Fruit fly (Drosophila melanogaster) whole organism, embryonic: ENCODE measurements around the gene Ndfip.

Experiments
- ATbp ChIP-seq: fragments of 200-800 bp; sonication (Bioruptor generic); optimal IDR thresholded peaks from 2 replicates; lab custom pipeline; 2017; ENCODE audit warnings: missing biosample characterization, mild to moderate bottlenecking, missing genetic modification characterization, missing genetic modification reagents
- B-H1 ChIP-seq: fragments of 200-800 bp; sonication (Bioruptor generic); IDR thresholded peaks from 3 replicates; pipeline ENCODE4 v1.3.6; 2022; ENCODE audit warnings: missing biosample characterization, missing genetic modification characterization
- C15 ChIP-seq: fragments of 200-800 bp; sonication (Bioruptor generic); IDR thresholded peaks from 3 replicates; pipeline ENCODE4 v1.3.6; 2022; ENCODE audit warnings: missing biosample characterization, missing genetic modification characterization
- CG10267 ChIP-seq: fragments of 200-800 bp; sonication (Bioruptor generic); optimal IDR thresholded peaks from 2 replicates; lab custom pipeline; 2018; ENCODE audit warnings: missing biosample characterization, mild to moderate bottlenecking, missing genetic modification characterization, moderate library complexity
- CG10366 ChIP-seq: fragments of 200-800 bp; sonication (Bioruptor generic); IDR thresholded peaks from 2 replicates; pipeline ENCODE4 v1.3.6; 2022; ENCODE audit warnings: missing biosample characterization, missing genetic modification characterization
- CG11398 ChIP-seq: fragments of 200-800 bp; sonication (Bioruptor generic); optimal IDR thresholded peaks from 2 replicates; lab custom pipeline; 2016; ENCODE audit warnings: missing biosample characterization, missing genetic modification characterization
- CG1647 ChIP-seq: fragments of 200-800 bp; sonication (Bioruptor generic); optimal IDR thresholded peaks from 3 replicates; lab custom pipeline; 2016; ENCODE audit warnings: missing biosample characterization, missing genetic modification characterization
- CG16779 ChIP-seq: fragments of 200-800 bp; sonication (Bioruptor generic); IDR thresholded peaks from 2 replicates; pipeline ENCODE4 v1.3.6; 2022; ENCODE audit warnings: missing biosample characterization, missing genetic modification characterization
- CG16863 ChIP-seq: fragments of 200-800 bp; sonication (Bioruptor generic); optimal IDR thresholded peaks from 3 replicates; lab custom pipeline; 2016; ENCODE audit warnings: missing biosample characterization, missing genetic modification characterization
- CG2199 ChIP-seq: fragments of 200-800 bp; sonication (Bioruptor generic); IDR thresholded peaks from 3 replicates; pipeline ENCODE4 v1.3.6; 2022; ENCODE audit warnings: missing biosample characterization, missing genetic modification characterization
- CG2678 ChIP-seq: fragments of 200-800 bp; sonication (Bioruptor generic); optimal IDR thresholded peaks from 3 replicates; lab custom pipeline; 2019; ENCODE audit warnings: missing biosample characterization, mild to moderate bottlenecking, missing genetic modification characterization, moderate library complexity
- CG6175 ChIP-seq: fragments of 200-800 bp; sonication (Bioruptor generic); IDR thresholded peaks from 3 replicates; pipeline ENCODE4 v1.3.6; 2022; ENCODE audit warnings: missing biosample characterization, missing genetic modification characterization
- CG6683 ChIP-seq: fragments of 200-800 bp; sonication (Bioruptor generic); optimal IDR thresholded peaks from 2 replicates; lab custom pipeline; 2017; ENCODE audit warnings: missing biosample characterization, mild to moderate bottlenecking, missing genetic modification characterization, missing genetic modification reagents
- CG7271 ChIP-seq: fragments of 200-800 bp; sonication (Bioruptor generic); optimal IDR thresholded peaks from 2 replicates; lab custom pipeline; 2018; ENCODE audit warnings: missing biosample characterization, mild to moderate bottlenecking, missing genetic modification characterization, moderate library complexity
- CG7839 ChIP-seq: fragments of 200-800 bp; sonication (Bioruptor generic); optimal IDR thresholded peaks from 3 replicates; lab custom pipeline; 2018; ENCODE audit warnings: missing biosample characterization, mild to moderate bottlenecking, missing genetic modification characterization, moderate library complexity
- CG8359 ChIP-seq: fragments of 200-800 bp; sonication (Bioruptor generic); optimal IDR thresholded peaks from 2 replicates; lab custom pipeline; 2017; ENCODE audit warnings: missing biosample characterization, mild to moderate bottlenecking, missing genetic modification characterization, borderline replicate concordance
- CG8944 ChIP-seq: fragments of 200-800 bp; sonication (Bioruptor generic); optimal IDR thresholded peaks from 3 replicates; lab custom pipeline; 2016; ENCODE audit warnings: missing biosample characterization, missing genetic modification characterization
- D ChIP-seq, 2 experiments: fragments of 200-800 bp in 1 of 2; fragments of >200 bp in 1 of 2; sonication (Bioruptor generic) in 1 of 2; optimal IDR thresholded peaks; 2 replicates in 1 of 2; 3 replicates in 1 of 2; lab custom pipeline; 2017; ENCODE audit warnings: mild to moderate bottlenecking in 1 of 2, missing biosample characterization in 1 of 2, missing genetic modification characterization in 1 of 2, missing genetic modification reagents in 1 of 2
- Dip3 ChIP-seq: fragments of 200-800 bp; sonication (Bioruptor generic); optimal IDR thresholded peaks from 3 replicates; lab custom pipeline; 2016; ENCODE audit warnings: missing biosample characterization, missing genetic modification characterization
- Doc2 ChIP-seq: fragments of 200-800 bp; sonication (Bioruptor generic); IDR thresholded peaks from 2 replicates; pipeline ENCODE4 v1.3.6; 2022; ENCODE audit warnings: missing biosample characterization, missing genetic modification characterization
- Dp ChIP-seq: fragments of 200-800 bp; sonication (Bioruptor generic); optimal IDR thresholded peaks from 2 replicates; lab custom pipeline; 2018; ENCODE audit warnings: missing biosample characterization, mild to moderate bottlenecking, missing genetic modification characterization, moderate library complexity
- Drgx ChIP-seq: fragments of 200-800 bp; sonication (Bioruptor generic); IDR thresholded peaks from 2 replicates; pipeline ENCODE4 v1.3.6; 2022; ENCODE audit warnings: missing biosample characterization, missing genetic modification characterization
- H15 ChIP-seq: fragments of 200-800 bp; sonication (Bioruptor generic); IDR thresholded peaks from 3 replicates; pipeline ENCODE4 v1.3.6; 2022; ENCODE audit warnings: missing biosample characterization, missing genetic modification characterization
- HLH3B ChIP-seq: fragments of 200-800 bp; sonication (Bioruptor generic); IDR thresholded peaks from 2 replicates; pipeline ENCODE4 v1.3.6; 2022; ENCODE audit warnings: missing biosample characterization, missing genetic modification characterization
- HLH4C ChIP-seq: fragments of 200-800 bp; sonication (Bioruptor generic); IDR thresholded peaks from 3 replicates; pipeline ENCODE4 v1.3.6; 2022; ENCODE audit warnings: missing biosample characterization, missing genetic modification characterization; ENCODE audit not compliant: partially characterized antibody
- Hr3 ChIP-seq: fragments of 200-800 bp; sonication (Bioruptor generic); optimal IDR thresholded peaks from 3 replicates; lab custom pipeline; 2016; ENCODE audit warnings: missing biosample characterization, missing genetic modification characterization
- Hr39 ChIP-seq: fragments of >200 bp; optimal IDR thresholded peaks from 2 replicates; lab custom pipeline; 2017
- NfI ChIP-seq: fragments of 200-800 bp; sonication (Bioruptor generic); optimal IDR thresholded peaks from 3 replicates; lab custom pipeline; 2018; ENCODE audit warnings: missing biosample characterization, mild to moderate bottlenecking, missing genetic modification characterization, moderate library complexity
- Poxn ChIP-seq: fragments of 200-800 bp; sonication (Bioruptor generic); IDR thresholded peaks from 2 replicates; pipeline ENCODE4 v1.3.6; 2022; ENCODE audit warnings: missing biosample characterization, missing genetic modification characterization
- Scr ChIP-seq: fragments of 200-800 bp; sonication (Bioruptor generic); IDR thresholded peaks from 2 replicates; pipeline ENCODE4 v1.3.6; 2022; ENCODE audit warnings: missing biosample characterization, missing genetic modification characterization; ENCODE audit not compliant: partially characterized antibody
- aop ChIP-seq: fragments of 200-800 bp; sonication (Bioruptor generic); IDR thresholded peaks from 2 replicates; pipeline ENCODE4 v1.3.6; 2022; ENCODE audit warnings: missing biosample characterization, missing genetic modification characterization
- ap ChIP-seq: fragments of 200-800 bp; sonication (Bioruptor generic); IDR thresholded peaks from 2 replicates; pipeline ENCODE4 v1.3.6; 2022; ENCODE audit warnings: missing biosample characterization, missing genetic modification characterization
- ara ChIP-seq: fragments of 200-800 bp; sonication (Bioruptor generic); IDR thresholded peaks from 2 replicates; pipeline ENCODE4 v1.3.6; 2022; ENCODE audit warnings: missing biosample characterization, missing genetic modification characterization
- bowl ChIP-seq: fragments of 200-800 bp; sonication (Bioruptor generic); IDR thresholded peaks from 2 replicates; pipeline ENCODE4 v1.3.6; 2022; ENCODE audit warnings: missing biosample characterization, missing genetic modification characterization
- cas ChIP-seq: fragments of 200-800 bp; sonication (Bioruptor generic); IDR thresholded peaks from 2 replicates; pipeline ENCODE4 v1.3.6; 2022; ENCODE audit warnings: missing biosample characterization, missing genetic modification characterization
- cwo ChIP-seq: fragments of 200-800 bp; sonication (Bioruptor generic); optimal IDR thresholded peaks from 3 replicates; lab custom pipeline; 2017; ENCODE audit warnings: missing biosample characterization, missing genetic modification characterization, mild to moderate bottlenecking, moderate library complexity, missing genetic modification reagents
- danr ChIP-seq: fragments of 200-800 bp; sonication (Bioruptor generic); IDR thresholded peaks from 2 replicates; pipeline ENCODE4 v1.3.6; 2022; ENCODE audit warnings: missing biosample characterization, missing genetic modification characterization
- dm ChIP-seq: fragments of 200-800 bp; sonication (Bioruptor generic); optimal IDR thresholded peaks from 3 replicates; lab custom pipeline; 2016; ENCODE audit warnings: missing biosample characterization, missing genetic modification characterization
- emc ChIP-seq: fragments of 200-800 bp; sonication (Bioruptor generic); optimal IDR thresholded peaks from 2 replicates; lab custom pipeline; 2016; ENCODE audit warnings: missing biosample characterization, missing genetic modification characterization
- grn ChIP-seq: fragments of 200-800 bp; sonication (Bioruptor generic); optimal IDR thresholded peaks from 3 replicates; lab custom pipeline; 2017; ENCODE audit warnings: missing biosample characterization, missing genetic modification characterization
- gsb ChIP-seq: fragments of 200-800 bp; sonication (Bioruptor generic); IDR thresholded peaks from 2 replicates; pipeline ENCODE4 v1.3.6; 2022; ENCODE audit warnings: missing biosample characterization, missing genetic modification characterization
- mld ChIP-seq: fragments of 200-800 bp; sonication (Bioruptor generic); IDR thresholded peaks from 3 replicates; pipeline ENCODE4 v1.3.6; 2022; ENCODE audit warnings: missing biosample characterization, missing genetic modification characterization; ENCODE audit not compliant: partially characterized antibody
- nom ChIP-seq: fragments of 200-800 bp; sonication (Bioruptor generic); optimal IDR thresholded peaks from 2 replicates; lab custom pipeline; 2017; ENCODE audit warnings: missing biosample characterization, missing genetic modification characterization, mild to moderate bottlenecking, moderate library complexity, missing genetic modification reagents
- odd ChIP-seq: fragments of 200-800 bp; sonication (Bioruptor generic); optimal IDR thresholded peaks from 2 replicates; lab custom pipeline; 2017; ENCODE audit warnings: missing biosample characterization, mild to moderate bottlenecking, missing genetic modification characterization
- org-1 ChIP-seq: fragments of 200-800 bp; sonication (Bioruptor generic); optimal IDR thresholded peaks from 2 replicates; lab custom pipeline; 2017; ENCODE audit warnings: missing biosample characterization, missing genetic modification characterization
- sd ChIP-seq: fragments of 200-800 bp; sonication (Bioruptor generic); optimal IDR thresholded peaks from 3 replicates; lab custom pipeline; 2018; ENCODE audit warnings: missing biosample characterization, mild to moderate bottlenecking, missing genetic modification characterization, moderate library complexity
- sens-2 ChIP-seq: fragments of 200-800 bp; sonication (Bioruptor generic); IDR thresholded peaks from 2 replicates; pipeline ENCODE4 v1.3.6; 2022; ENCODE audit warnings: missing biosample characterization, missing genetic modification characterization
- sob ChIP-seq: fragments of 200-800 bp; sonication (Bioruptor generic); IDR thresholded peaks from 2 replicates; pipeline ENCODE4 v1.3.6; 2022; ENCODE audit warnings: missing biosample characterization, missing genetic modification characterization
- tgo ChIP-seq: fragments of 200-800 bp; sonication (Bioruptor generic); IDR thresholded peaks from 3 replicates; pipeline ENCODE4 v1.3.6; 2022; ENCODE audit warnings: missing biosample characterization, missing genetic modification characterization
- zfh1 ChIP-seq: fragments of 200-800 bp; sonication (Bioruptor generic); IDR thresholded peaks from 3 replicates; pipeline ENCODE4 v1.3.6; 2022; ENCODE audit warnings: missing biosample characterization, missing genetic modification characterization

The Ndfip gene

dm6 chr3L:17610896-17611711, 43.0 kb downstream of the Ndfip start (continued):
- TF ChIP-seq sd (tag; lab: Kevin White, UChicago) (no peak), emc (GFP tag; lab: Kevin White, UChicago) (no peak), CG6175 (GFP tag; lab: Robert Waterston, UW) (no peak), CG1647 (GFP tag; lab: Kevin White, UChicago) (no peak), mld (no peak), ap (GFP tag; lab: Robert Waterston, UW) (0 out of 2 replicates have a peak, but pooled peaks have one; percentile 20), nom (no peak), CG2199 (no peak), D (optimal IDR thresholded peaks at IDR 0.05; lab: Kevin White, UChicago) (no peak), D (GFP tag; optimal IDR thresholded peaks at IDR 0.05; lab: Kevin White, UChicago) (peak; percentile 83), ara (GFP tag; lab: Robert Waterston, UW) (peak; percentile 12; the same call in 1 of the 2 replicates), CG16863 (no peak), CG10366 (GFP tag; lab: Robert Waterston, UW) (peak; percentile 21; the same call in 1 of the 2 replicates), aop (GFP tag; lab: Robert Waterston, UW) (no peak), CG16779 (GFP tag; lab: Robert Waterston, UW) (no peak), sob (no peak), danr (GFP tag; lab: Robert Waterston, UW) (no peak), bowl (GFP tag; lab: Robert Waterston, UW) (no peak), CG10267 (peak; percentile 74), Dip3 (GFP tag; lab: Kevin White, UChicago) (no peak), Poxn (GFP tag; lab: Robert Waterston, UW) (no peak), Dp (GFP tag; lab: Kevin White, UChicago) (no peak), NfI (peak; percentile 3), tgo (peak; percentile 25; the same call in 1 of the 3 replicates), CG7271 (no peak), Scr (GFP tag; lab: Robert Waterston, UW) (no peak), cwo (GFP tag; lab: Kevin White, UChicago) (peak; percentile 1), zfh1 (no peak; the same call in 2 of the 3 replicates), CG11398 (no peak), C15 (GFP tag; lab: Robert Waterston, UW) (no peak), Hr39 (no peak), Doc2 (GFP tag; lab: Robert Waterston, UW) (no peak), cas (GFP tag; lab: Robert Waterston, UW) (no peak), B-H1 (GFP tag; lab: Robert Waterston, UW) (no peak), HLH4C (no peak), H15 (GFP tag; lab: Robert Waterston, UW) (no peak), ATbp (GFP tag; lab: Kevin White, UChicago) (peak; percentile 59), HLH3B (GFP tag; lab: Robert Waterston, UW) (peak; percentile 41; the same call in 1 of the 2 replicates), dm (GFP tag; lab: Kevin White, UChicago) (no peak), CG8359 (GFP tag; lab: Kevin White, UChicago) (peak; percentile 45), CG6683 (GFP tag; lab: Kevin White, UChicago) (no peak), Drgx (peak; percentile 82), sens-2 (GFP tag; lab: Robert Waterston, UW) (no peak), CG8944 (GFP tag; lab: Kevin White, UChicago) (no peak), Hr3 (GFP tag; lab: Kevin White, UChicago) (peak; percentile 71), odd (GFP tag; lab: Kevin White, UChicago) (peak; percentile 71), org-1 (GFP tag; lab: Kevin White, UChicago) (peak; percentile 6), CG2678 (peak; percentile 80), CG7839 (tag; lab: Kevin White, UChicago) (peak; percentile 82), grn (GFP tag; lab: Kevin White, UChicago) (no peak), gsb (no peak)
